Worm (Caenorhabditis elegans) whole organism, L2 larva: ENCODE results near the gene glp-1.

Experiments
- C34F6.9 ChIP-seq: fragments of 150-350 bp; optimal IDR thresholded peaks from 2 replicates; lab custom pipeline; 2014; ENCODE audit warnings: missing biosample characterization, missing genetic modification characterization
- F13H6.1 ChIP-seq: sonication (generic microtip); optimal IDR thresholded peaks from 2 replicates; lab custom pipeline; 2016; ENCODE audit warnings: missing genetic modification characterization, missing compliant biosample characterization
- R02D3.7 ChIP-seq: fragments of 150-350 bp; optimal IDR thresholded peaks from 2 replicates; lab custom pipeline; 2014; ENCODE audit warnings: missing biosample characterization, missing genetic modification characterization
- alr-1 ChIP-seq: fragments of 150-350 bp; optimal IDR thresholded peaks from 2 replicates; lab custom pipeline; 2014; ENCODE audit warnings: missing biosample characterization, missing genetic modification characterization
- aly-2 ChIP-seq: fragments of 150-350 bp; optimal IDR thresholded peaks from 2 replicates; lab custom pipeline; 2014; ENCODE audit warnings: missing biosample characterization, missing genetic modification characterization
- ama-1 ChIP-seq: fragments of 150-350 bp; optimal IDR thresholded peaks from 2 replicates; lab custom pipeline; 2018; ENCODE audit warnings: inconsistent platforms
- blmp-1 ChIP-seq: sonication (generic microtip); optimal IDR thresholded peaks from 2 replicates; lab custom pipeline; 2017; ENCODE audit warnings: missing genetic modification characterization, mild to moderate bottlenecking, missing compliant biosample characterization, antibody characterized with exemption, moderate library complexity; ENCODE audit not compliant: insufficient read depth
- ceh-16 ChIP-seq: fragments of 150-350 bp; optimal IDR thresholded peaks from 2 replicates; lab custom pipeline; 2014; ENCODE audit warnings: missing biosample characterization, missing genetic modification characterization
- ceh-82 ChIP-seq: fragments of 150-350 bp; optimal IDR thresholded peaks from 2 replicates; lab custom pipeline; 2014; ENCODE audit warnings: missing biosample characterization, missing genetic modification characterization
- crh-2 ChIP-seq: sonication (generic microtip); optimal IDR thresholded peaks from 2 replicates; lab custom pipeline; 2017; ENCODE audit warnings: missing biosample characterization, missing genetic modification characterization
- dmd-4 ChIP-seq: sonication (generic microtip); optimal IDR thresholded peaks from 2 replicates; lab custom pipeline; 2017; ENCODE audit warnings: missing biosample characterization, missing genetic modification characterization
- egl-27 ChIP-seq: sonication (generic microtip); optimal IDR thresholded peaks from 3 replicates; lab custom pipeline; 2017; ENCODE audit warnings: missing biosample characterization, missing genetic modification reagents, missing genetic modification characterization
- elt-3 ChIP-seq: sonication (generic microtip); optimal IDR thresholded peaks from 2 replicates; lab custom pipeline; 2017; ENCODE audit warnings: missing biosample characterization, missing genetic modification characterization
- fos-1 ChIP-seq: fragments of 150-350 bp; optimal IDR thresholded peaks from 2 replicates; lab custom pipeline; 2014; ENCODE audit warnings: missing biosample characterization, missing genetic modification characterization
- gmeb-1 ChIP-seq: fragments of 150-350 bp; optimal IDR thresholded peaks from 2 replicates; lab custom pipeline; 2014; ENCODE audit warnings: missing biosample characterization, missing genetic modification characterization
- lin-13 ChIP-seq: fragments of 150-350 bp; optimal IDR thresholded peaks from 2 replicates; lab custom pipeline; 2014; ENCODE audit warnings: missing biosample characterization, missing genetic modification reagents, missing genetic modification characterization
- lin-39 ChIP-seq: fragments of 150-350 bp; optimal IDR thresholded peaks from 2 replicates; lab custom pipeline; 2014; ENCODE audit warnings: missing biosample characterization, missing genetic modification reagents, missing genetic modification characterization
- lsy-2 ChIP-seq, 2 experiments: fragments of 150-350 bp in 1 of 2; sonication (generic microtip) in 1 of 2; optimal IDR thresholded peaks; 2 replicates each; lab custom pipeline; 2014 to 2017; ENCODE audit warnings: missing biosample characterization in 2 of 2, missing genetic modification characterization in 2 of 2
- mab-5 ChIP-seq: fragments of 150-350 bp; optimal IDR thresholded peaks from 2 replicates; lab custom pipeline; 2014; ENCODE audit warnings: missing biosample characterization, missing genetic modification characterization
- mdl-1 ChIP-seq, 2 experiments: fragments of 150-350 bp in 1 of 2; sonication (generic microtip) in 1 of 2; optimal IDR thresholded peaks; 2 replicates each; lab custom pipeline; 2017; ENCODE audit warnings: missing biosample characterization in 2 of 2, missing genetic modification characterization in 2 of 2
- nhr-10 ChIP-seq: sonication (generic microtip); optimal IDR thresholded peaks from 2 replicates; lab custom pipeline; 2017; ENCODE audit warnings: missing biosample characterization, missing genetic modification characterization
- nhr-11 ChIP-seq: fragments of 150-350 bp; optimal IDR thresholded peaks from 2 replicates; lab custom pipeline; 2014; ENCODE audit warnings: missing biosample characterization, missing genetic modification characterization
- nhr-129 ChIP-seq: fragments of 150-350 bp; optimal IDR thresholded peaks from 2 replicates; lab custom pipeline; 2014; ENCODE audit warnings: missing biosample characterization, missing genetic modification characterization
- nhr-21 ChIP-seq: fragments of 150-350 bp; optimal IDR thresholded peaks from 2 replicates; lab custom pipeline; 2014; ENCODE audit warnings: missing biosample characterization, missing genetic modification characterization
- nhr-237 ChIP-seq: fragments of 150-350 bp; optimal IDR thresholded peaks from 2 replicates; lab custom pipeline; 2014; ENCODE audit warnings: missing biosample characterization, missing genetic modification characterization
- nhr-6 ChIP-seq: fragments of 150-350 bp; optimal IDR thresholded peaks from 2 replicates; lab custom pipeline; 2014; ENCODE audit warnings: missing biosample characterization, missing genetic modification characterization
- nhr-77 ChIP-seq: fragments of 150-350 bp; optimal IDR thresholded peaks from 2 replicates; lab custom pipeline; 2014; ENCODE audit warnings: missing biosample characterization, missing genetic modification characterization
- sem-4 ChIP-seq: fragments of 150-350 bp; optimal IDR thresholded peaks from 2 replicates; lab custom pipeline; 2014; ENCODE audit warnings: missing biosample characterization, missing genetic modification reagents, missing genetic modification characterization
- sma-3 ChIP-seq: sonication (generic microtip); optimal IDR thresholded peaks from 2 replicates; lab custom pipeline; 2016; ENCODE audit warnings: missing genetic modification reagents, missing genetic modification characterization, missing compliant biosample characterization
- sma-9 ChIP-seq, 2 experiments: fragments of 150-350 bp in 1 of 2; sonication (generic microtip) in 1 of 2; optimal IDR thresholded peaks; 2 replicates each; lab custom pipeline; 2014 to 2016; ENCODE audit warnings: missing genetic modification characterization in 2 of 2, mild to moderate bottlenecking in 1 of 2, missing biosample characterization in 1 of 2, missing compliant biosample characterization in 1 of 2, missing genetic modification reagents in 1 of 2, moderate library complexity in 1 of 2
- unc-39 ChIP-seq: fragments of 150-350 bp; optimal IDR thresholded peaks from 2 replicates; lab custom pipeline; 2014; ENCODE audit warnings: missing biosample characterization, missing genetic modification characterization
- unc-62 ChIP-seq: fragments of 150-350 bp; optimal IDR thresholded peaks from 2 replicates; lab custom pipeline; 2014; ENCODE audit warnings: missing biosample characterization, missing genetic modification reagents, missing genetic modification characterization
- zag-1 ChIP-seq: fragments of 150-350 bp; optimal IDR thresholded peaks from 2 replicates; lab custom pipeline; 2014; ENCODE audit warnings: missing biosample characterization, missing genetic modification characterization
- ztf-11 ChIP-seq: sonication (generic microtip); optimal IDR thresholded peaks from 2 replicates; lab custom pipeline; 2017; ENCODE audit warnings: missing biosample characterization, missing genetic modification characterization
- ztf-4 ChIP-seq: fragments of 150-350 bp; optimal IDR thresholded peaks from 2 replicates; lab custom pipeline; 2014; ENCODE audit warnings: missing biosample characterization, missing genetic modification characterization

Gene glp-1

DNA sequence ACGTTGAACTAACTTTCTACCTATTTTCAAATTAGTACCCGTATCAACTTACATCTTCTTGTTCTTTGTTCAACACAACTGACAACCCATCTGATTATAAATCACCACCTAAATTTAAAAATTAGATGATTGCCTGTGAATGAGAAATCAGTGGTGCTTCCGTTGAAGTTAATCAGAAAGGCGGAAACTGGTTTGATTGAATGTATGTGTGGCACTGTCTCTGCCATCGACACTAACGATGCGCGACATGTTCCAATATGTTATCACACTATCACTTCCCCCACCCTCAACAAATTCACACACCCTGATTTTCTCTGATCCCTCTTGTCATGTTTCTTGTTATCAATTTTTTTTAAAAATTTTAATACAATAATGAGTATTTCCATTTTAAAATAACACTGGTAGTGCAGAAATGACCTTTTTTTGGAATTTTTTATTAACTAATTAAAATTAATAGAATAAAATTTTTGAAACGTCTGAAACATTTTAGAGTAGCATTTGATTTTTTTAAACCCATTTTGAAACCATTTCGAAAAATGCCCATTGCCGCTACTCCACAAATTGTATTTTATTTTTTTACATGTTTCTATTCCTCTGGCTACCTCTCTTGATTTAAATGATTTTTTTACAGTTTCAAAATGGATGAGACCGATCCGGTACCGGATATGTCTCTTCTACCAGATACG is 27.0 kb downstream of the glp-1 start, which contains the start of gene ced-11:
ced-11 (plus strand) TSS at position 636 of the 686 bp plus-strand sequence.
- TF ChIP-seq nhr-21 (tag; lab: Kevin White, UChicago) (no peak), nhr-129 (no peak), lsy-2 (tag; optimal IDR thresholded peaks at IDR 0.05; lab: Kevin White, UChicago) (no peak), mdl-1 (tag; optimal IDR thresholded peaks at IDR 0.05; lab: Kevin White, UChicago) (no peak), sma-3 (GFP tag; lab: Kevin White, UChicago) (peak; percentile 7), elt-3 (tag; lab: Kevin White, UChicago) (no peak), ceh-82 (tag; lab: Kevin White, UChicago) (no peak), lin-13 (GFP tag; lab: Kevin White, UChicago) (no peak), sma-9 (GFP tag; optimal IDR thresholded peaks at IDR 0.05; lab: Kevin White, UChicago) (peak; percentile 1), sma-9 (tag; optimal IDR thresholded peaks at IDR 0.05; lab: Kevin White, UChicago) (no peak), aly-2 (no peak)
- TF ChIP-seq, all 48 proteins: peak for 2

- no peak for TF ChIP-seq unc-39
- no peak for TF ChIP-seq nhr-21 (tag; lab: Kevin White, UChicago)
- no peak for TF ChIP-seq nhr-6 (tag; lab: Kevin White, UChicago)
- TF ChIP-seq sma-9 (GFP tag; optimal IDR thresholded peaks at IDR 0.05; lab: Kevin White, UChicago), result peak; percentile 32
- no peak for TF ChIP-seq sma-9 (tag; optimal IDR thresholded peaks at IDR 0.05; lab: Kevin White, UChicago)
- TF ChIP-seq aly-2, result no peak
- no peak for TF ChIP-seq egl-27 (tag; lab: Kevin White, UChicago)
- peak; percentile 27 for TF ChIP-seq nhr-129
- TF ChIP-seq alr-1, result no peak
- TF ChIP-seq F13H6.1, result no peak
- no peak for TF ChIP-seq fos-1 (tag; lab: Kevin White, UChicago)
- no peak for TF ChIP-seq unc-62
- no peak for TF ChIP-seq dmd-4 (tag; lab: Kevin White, UChicago)
- no peak for TF ChIP-seq zag-1
- TF ChIP-seq lsy-2 (tag; optimal IDR thresholded peaks at IDR 0.05; lab: Kevin White, UChicago), result peak in 1 of 2 experiments; percentile 49
- no peak for TF ChIP-seq elt-3 (tag; lab: Kevin White, UChicago)
- peak; percentile 42 for TF ChIP-seq gmeb-1 (tag; lab: Kevin White, UChicago)
- no peak for TF ChIP-seq lin-13 (GFP tag; lab: Kevin White, UChicago)
- no peak for TF ChIP-seq nhr-11 (tag; lab: Kevin White, UChicago)
- peak; percentile 23 for TF ChIP-seq crh-2 (tag; lab: Kevin White, UChicago)
- TF ChIP-seq sem-4 (tag; lab: Kevin White, UChicago), result no peak
- no peak for TF ChIP-seq R02D3.7 (tag; lab: Kevin White, UChicago)
- TF ChIP-seq lin-39, result no peak
- no peak for TF ChIP-seq ztf-4 (tag; lab: Kevin White, UChicago)
- TF ChIP-seq ama-1 (lab: Kevin White, UChicago), result no peak
- peak; percentile 83 for TF ChIP-seq blmp-1 (tag; lab: Kevin White, UChicago)
- TF ChIP-seq nhr-237 (tag; lab: Kevin White, UChicago), result no peak
- peak; percentile 55 for TF ChIP-seq sma-3 (GFP tag; lab: Kevin White, UChicago)
- TF ChIP-seq C34F6.9 (tag; lab: Kevin White, UChicago), result peak; percentile 9
- TF ChIP-seq nhr-77 (tag; lab: Kevin White, UChicago), result no peak
These were observed 33.8 kb downstream of the glp-1 start, which contains the start of gene sec-16A.1 for ce11 chrIII:9125789-9126304. Gene sec-16A.1, plus strand, starts transcription at chrIII:9125839.

DNA sequence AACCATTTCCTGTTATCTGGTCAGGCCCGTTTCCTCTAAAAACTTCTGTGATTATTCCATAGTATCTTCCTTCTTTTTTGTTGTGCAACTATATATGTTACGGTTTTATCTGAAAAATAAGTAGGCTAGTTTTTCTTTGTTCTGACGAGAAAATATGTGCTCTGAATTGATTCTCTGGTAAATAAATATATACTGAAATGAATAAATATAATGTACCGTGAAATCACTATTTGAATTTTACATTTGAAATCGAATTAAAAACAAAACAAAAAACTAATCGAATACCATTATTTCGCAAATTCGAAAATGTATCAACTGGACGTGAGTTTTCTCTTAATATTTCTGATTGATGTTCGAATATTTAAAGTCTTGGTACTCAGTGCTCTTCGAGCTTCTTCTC is 38.5 kb downstream of the glp-1 start, which contains the start of gene ZK512.10:
ZK512.10 (plus strand) TSS at position 301 of the 400 bp plus-strand sequence.
- no peak for TF ChIP-seq mab-5 (tag; lab: Kevin White, UChicago)
- no peak for TF ChIP-seq nhr-10 (tag; lab: Kevin White, UChicago)
- TF ChIP-seq ztf-11 (tag; lab: Kevin White, UChicago), result no peak
- no peak for TF ChIP-seq unc-39
- TF ChIP-seq sma-3 (GFP tag; lab: Kevin White, UChicago), result no peak
- no peak for TF ChIP-seq C34F6.9 (tag; lab: Kevin White, UChicago)
- no peak for TF ChIP-seq nhr-237 (tag; lab: Kevin White, UChicago)
- no peak for TF ChIP-seq lsy-2 (tag; optimal IDR thresholded peaks at IDR 0.05; lab: Kevin White, UChicago)
- no peak for TF ChIP-seq ceh-16
- TF ChIP-seq nhr-129, result no peak
